Fruit fly (Drosophila melanogaster) whole organism, embryonic: ENCODE results near the gene Grd.

Source experiments
- Atf6 ChIP-seq: fragments of 200-800 bp; sonication (Bioruptor generic); IDR thresholded peaks from 2 replicates; pipeline ENCODE4 v1.3.6; 2022; ENCODE audit warnings: missing biosample characterization, missing genetic modification characterization
- Blimp-1 ChIP-seq: fragments of 200-800 bp; sonication (Bioruptor generic); optimal IDR thresholded peaks from 3 replicates; lab custom pipeline; 2018; ENCODE audit warnings: missing biosample characterization, missing genetic modification characterization, mild to moderate bottlenecking, moderate library complexity, missing genetic modification reagents
- CG10959 ChIP-seq: fragments of 200-800 bp; sonication (Bioruptor generic); IDR thresholded peaks from 2 replicates; pipeline ENCODE4 v1.3.6; 2022; ENCODE audit warnings: missing biosample characterization, missing genetic modification characterization
- CG11695 ChIP-seq: fragments of 200-800 bp; sonication (Bioruptor generic); IDR thresholded peaks from 3 replicates; pipeline ENCODE4 v1.3.6; 2022; ENCODE audit warnings: missing biosample characterization, missing genetic modification characterization
- CG12219 ChIP-seq: fragments of 200-800 bp; sonication (Bioruptor generic); optimal IDR thresholded peaks from 3 replicates; lab custom pipeline; 2018; ENCODE audit warnings: missing biosample characterization, mild to moderate bottlenecking, missing genetic modification characterization
- CG13287 ChIP-seq: fragments of 200-800 bp; sonication (Bioruptor generic); IDR thresholded peaks from 2 replicates; pipeline ENCODE4 v1.3.6; 2022; ENCODE audit warnings: missing biosample characterization, missing genetic modification characterization; ENCODE audit not compliant: partially characterized antibody
- CG13296 ChIP-seq: fragments of 200-800 bp; sonication (Bioruptor generic); optimal IDR thresholded peaks from 3 replicates; lab custom pipeline; 2018; ENCODE audit warnings: missing biosample characterization, mild to moderate bottlenecking, missing genetic modification characterization
- CG1603 ChIP-seq: fragments of 200-800 bp; sonication (Bioruptor generic); optimal IDR thresholded peaks from 2 replicates; lab custom pipeline; 2019; ENCODE audit warnings: missing biosample characterization, mild to moderate bottlenecking, missing genetic modification characterization, moderate library complexity
- CG16813 ChIP-seq: fragments of 200-800 bp; sonication (Bioruptor generic); IDR thresholded peaks from 3 replicates; pipeline ENCODE4 v1.3.6; 2022; ENCODE audit warnings: missing biosample characterization, missing genetic modification characterization; ENCODE audit not compliant: partially characterized antibody
- CG18011 ChIP-seq: fragments of 200-800 bp; sonication (Bioruptor generic); optimal IDR thresholded peaks from 2 replicates; lab custom pipeline; 2017; ENCODE audit warnings: missing biosample characterization, missing genetic modification characterization, mild to moderate bottlenecking, moderate library complexity, missing genotype
- CG2120 ChIP-seq: fragments of 200-800 bp; sonication (Bioruptor generic); optimal IDR thresholded peaks from 3 replicates; lab custom pipeline; 2016; ENCODE audit warnings: missing biosample characterization, missing genetic modification characterization
- CG2202 ChIP-seq: fragments of 200-800 bp; sonication (Bioruptor generic); optimal IDR thresholded peaks from 2 replicates; lab custom pipeline; 2018; ENCODE audit warnings: missing biosample characterization, mild to moderate bottlenecking, missing genetic modification characterization
- CG33557 ChIP-seq: fragments of 200-800 bp; sonication (Bioruptor generic); optimal IDR thresholded peaks from 2 replicates; lab custom pipeline; 2019; ENCODE audit warnings: missing biosample characterization, mild to moderate bottlenecking, missing genetic modification characterization, moderate library complexity
- CG34376 ChIP-seq: fragments of 200-800 bp; sonication (Bioruptor generic); optimal IDR thresholded peaks from 2 replicates; lab custom pipeline; 2018; ENCODE audit warnings: missing biosample characterization, mild to moderate bottlenecking, missing genetic modification characterization
- CG4707 ChIP-seq: fragments of 200-800 bp; sonication (Bioruptor generic); optimal IDR thresholded peaks from 2 replicates; lab custom pipeline; 2018; ENCODE audit warnings: missing biosample characterization, mild to moderate bottlenecking, missing genetic modification characterization, moderate library complexity
- CG4854 ChIP-seq: fragments of 200-800 bp; sonication (Bioruptor generic); optimal IDR thresholded peaks from 2 replicates; lab custom pipeline; 2016; ENCODE audit warnings: missing biosample characterization, missing genetic modification characterization, inconsistent platforms
- CG6254 ChIP-seq: fragments of 200-800 bp; sonication (Bioruptor generic); optimal IDR thresholded peaks from 3 replicates; lab custom pipeline; 2017; ENCODE audit warnings: mild to moderate bottlenecking, missing biosample characterization, missing genetic modification reagents, missing genetic modification characterization
- CG7372 ChIP-seq: fragments of 200-800 bp; sonication (Bioruptor generic); IDR thresholded peaks from 2 replicates; pipeline ENCODE4 v1.3.6; 2022; ENCODE audit warnings: missing biosample characterization, missing genetic modification characterization
- CG7786 ChIP-seq: fragments of 200-800 bp; sonication (Bioruptor generic); optimal IDR thresholded peaks from 2 replicates; lab custom pipeline; 2016; ENCODE audit warnings: missing biosample characterization, missing genetic modification characterization
- CG7963 ChIP-seq: fragments of 200-800 bp; sonication (Bioruptor generic); IDR thresholded peaks from 3 replicates; pipeline ENCODE4 v1.3.6; 2022; ENCODE audit warnings: missing biosample characterization, missing genetic modification characterization; ENCODE audit not compliant: partially characterized antibody
- CG9437 ChIP-seq: fragments of 200-800 bp; sonication (Bioruptor generic); optimal IDR thresholded peaks from 2 replicates; lab custom pipeline; 2018; ENCODE audit warnings: missing biosample characterization, mild to moderate bottlenecking, missing genetic modification characterization
- CG9797 ChIP-seq: fragments of 200-800 bp; sonication (Bioruptor generic); optimal IDR thresholded peaks from 3 replicates; lab custom pipeline; 2018; ENCODE audit warnings: missing biosample characterization, mild to moderate bottlenecking, missing genetic modification characterization
- D ChIP-seq, 2 experiments: fragments of 200-800 bp in 1 of 2; fragments of >200 bp in 1 of 2; sonication (Bioruptor generic) in 1 of 2; optimal IDR thresholded peaks; 2 replicates in 1 of 2; 3 replicates in 1 of 2; lab custom pipeline; 2017; ENCODE audit warnings: mild to moderate bottlenecking in 1 of 2, missing biosample characterization in 1 of 2, missing genetic modification characterization in 1 of 2, missing genetic modification reagents in 1 of 2
- Ets97D ChIP-seq: fragments of 200-800 bp; sonication (Bioruptor generic); optimal IDR thresholded peaks from 3 replicates; lab custom pipeline; 2016; ENCODE audit warnings: missing biosample characterization, missing genetic modification characterization
- H15 ChIP-seq: fragments of 200-800 bp; sonication (Bioruptor generic); IDR thresholded peaks from 3 replicates; pipeline ENCODE4 v1.3.6; 2022; ENCODE audit warnings: missing biosample characterization, missing genetic modification characterization
- HLH3B ChIP-seq: fragments of 200-800 bp; sonication (Bioruptor generic); IDR thresholded peaks from 2 replicates; pipeline ENCODE4 v1.3.6; 2022; ENCODE audit warnings: missing biosample characterization, missing genetic modification characterization
- Hand ChIP-seq: fragments of 200-800 bp; sonication (Bioruptor generic); optimal IDR thresholded peaks from 2 replicates; lab custom pipeline; 2017; ENCODE audit warnings: mild to moderate bottlenecking, missing biosample characterization, missing genetic modification reagents, missing genetic modification characterization
- Scr ChIP-seq: fragments of 200-800 bp; sonication (Bioruptor generic); IDR thresholded peaks from 2 replicates; pipeline ENCODE4 v1.3.6; 2022; ENCODE audit warnings: missing biosample characterization, missing genetic modification characterization; ENCODE audit not compliant: partially characterized antibody
- Six4 ChIP-seq: fragments of 200-800 bp; sonication (Bioruptor generic); optimal IDR thresholded peaks from 2 replicates; lab custom pipeline; 2016; ENCODE audit warnings: missing biosample characterization, missing genetic modification characterization
- YL-1 ChIP-seq: fragments of 200-800 bp; sonication (Bioruptor generic); optimal IDR thresholded peaks from 3 replicates; lab custom pipeline; 2017; ENCODE audit warnings: missing biosample characterization, mild to moderate bottlenecking, missing genetic modification characterization
- ap ChIP-seq: fragments of 200-800 bp; sonication (Bioruptor generic); IDR thresholded peaks from 2 replicates; pipeline ENCODE4 v1.3.6; 2022; ENCODE audit warnings: missing biosample characterization, missing genetic modification characterization
- bbx ChIP-seq: fragments of 200-800 bp; sonication (Bioruptor generic); IDR thresholded peaks from 2 replicates; pipeline ENCODE4 v1.3.6; 2022; ENCODE audit warnings: missing biosample characterization, missing genetic modification characterization; ENCODE audit not compliant: partially characterized antibody
- br ChIP-seq: fragments of >200 bp; optimal IDR thresholded peaks from 2 replicates; lab custom pipeline; 2017
- chn ChIP-seq: fragments of 200-800 bp; sonication (Bioruptor generic); optimal IDR thresholded peaks from 2 replicates; lab custom pipeline; 2016; ENCODE audit warnings: missing biosample characterization, missing genetic modification characterization
- corto ChIP-seq: fragments of 200-800 bp; sonication (Bioruptor generic); optimal IDR thresholded peaks from 2 replicates; lab custom pipeline; 2016; ENCODE audit warnings: missing biosample characterization, mild to moderate bottlenecking, missing genetic modification characterization, moderate library complexity
- crc ChIP-seq: fragments of 200-800 bp; sonication (Bioruptor generic); optimal IDR thresholded peaks from 2 replicates; lab custom pipeline; 2016; ENCODE audit warnings: missing biosample characterization, missing genetic modification characterization
- crp ChIP-seq, 2 experiments: fragments of 200-800 bp; sonication (Bioruptor generic); optimal IDR thresholded peaks; 2 replicates in 1 of 2; 3 replicates in 1 of 2; lab custom pipeline; 2017; ENCODE audit warnings: missing biosample characterization in 2 of 2, missing genetic modification characterization in 2 of 2, mild to moderate bottlenecking in 1 of 2, moderate library complexity in 1 of 2
- danr ChIP-seq: fragments of 200-800 bp; sonication (Bioruptor generic); IDR thresholded peaks from 2 replicates; pipeline ENCODE4 v1.3.6; 2022; ENCODE audit warnings: missing biosample characterization, missing genetic modification characterization
- gsb ChIP-seq: fragments of 200-800 bp; sonication (Bioruptor generic); IDR thresholded peaks from 2 replicates; pipeline ENCODE4 v1.3.6; 2022; ENCODE audit warnings: missing biosample characterization, missing genetic modification characterization
- jigr1 ChIP-seq: fragments of 200-800 bp; sonication (Bioruptor generic); IDR thresholded peaks from 3 replicates; pipeline ENCODE4 v1.3.6; 2022; ENCODE audit warnings: missing biosample characterization, missing genetic modification characterization
- luna ChIP-seq: fragments of 200-800 bp; sonication (Bioruptor generic); optimal IDR thresholded peaks from 2 replicates; lab custom pipeline; 2016; ENCODE audit warnings: missing biosample characterization, missing genetic modification characterization
- oc ChIP-seq: fragments of 200-800 bp; sonication (Bioruptor generic); optimal IDR thresholded peaks from 2 replicates; lab custom pipeline; 2018; ENCODE audit warnings: missing biosample characterization, mild to moderate bottlenecking, missing genetic modification characterization, moderate library complexity
- pan ChIP-seq, 4 experiments: fragments of >200 bp in 3 of 4; fragments of 200-800 bp in 1 of 4; sonication (Bioruptor generic) in 1 of 4; optimal IDR thresholded peaks in 3 of 4; IDR thresholded peaks in 1 of 4; 2 replicates each; pipeline versions ENCODE4 v1.3.6 to Lab custom; 2017 to 2022; ENCODE audit warnings: missing biosample characterization in 2 of 4, missing genetic modification characterization in 2 of 4, mixed read lengths in 1 of 4
- phol ChIP-seq: fragments of 200-800 bp; sonication (Bioruptor generic); optimal IDR thresholded peaks from 3 replicates; lab custom pipeline; 2018; ENCODE audit warnings: missing biosample characterization, mild to moderate bottlenecking, missing genetic modification characterization, moderate library complexity
- shn ChIP-seq: fragments of 200-800 bp; sonication (Bioruptor generic); optimal IDR thresholded peaks from 3 replicates; lab custom pipeline; 2016; ENCODE audit warnings: missing biosample characterization, missing genetic modification characterization
- toy ChIP-seq: fragments of 200-800 bp; sonication (Bioruptor generic); IDR thresholded peaks from 2 replicates; pipeline ENCODE4 v1.3.6; 2022; ENCODE audit warnings: missing biosample characterization, missing genetic modification characterization
- vfl ChIP-seq: fragments of 200-800 bp; sonication (Bioruptor generic); optimal IDR thresholded peaks from 2 replicates; lab custom pipeline; 2016; ENCODE audit warnings: missing biosample characterization, missing genetic modification characterization
- vvl ChIP-seq: fragments of 200-800 bp; sonication (Bioruptor generic); IDR thresholded peaks from 2 replicates; pipeline ENCODE4 v1.3.6; 2022; ENCODE audit warnings: missing biosample characterization, missing genetic modification characterization

Grd gene

dm6 chr3L:17846169-17846981, 23.2 kb downstream of the Grd start, which contains the start of the genes MED19 and CG7430 (continued):
- TF ChIP-seq CG9437 (GFP tag; lab: Kevin White, UChicago) (peak; percentile 20), Blimp-1 (GFP tag; lab: Kevin White, UChicago) (no peak), HLH3B (no peak), pan (optimal IDR thresholded peaks at IDR 0.05; lab: Kevin White, UChicago) (no peak), pan (GFP tag; optimal IDR thresholded peaks at IDR 0.05 in 1 of 2, IDR thresholded peaks at IDR 0.05 in 1 of 2) (no peak), CG2120 (no peak), CG4854 (GFP tag; lab: Kevin White, UChicago) (no peak), danr (GFP tag; lab: Robert Waterston, UW) (no peak), CG11695 (GFP tag; lab: Robert Waterston, UW) (no peak), bbx (GFP tag; lab: Robert Waterston, UW) (peak; percentile 56; the same call in 1 of the 2 replicates), gsb (GFP tag; lab: Robert Waterston, UW) (no peak), br (lab: Kevin White, UChicago) (no peak), CG4707 (no peak), luna (no peak), CG16813 (peak; percentile 49), corto (GFP tag; lab: Kevin White, UChicago) (no peak), Six4 (no peak), CG2202 (tag; lab: Kevin White, UChicago) (no peak), CG18011 (GFP tag; lab: Kevin White, UChicago) (no peak), CG7372 (GFP tag; lab: Robert Waterston, UW) (no peak), H15 (GFP tag; lab: Robert Waterston, UW) (no peak), YL-1 (GFP tag; lab: Kevin White, UChicago) (peak; percentile 90), crp (GFP tag; optimal IDR thresholded peaks at IDR 0.05; lab: Kevin White, UChicago) (peak in 1 of 2 experiments; percentile 34), toy (GFP tag; lab: Robert Waterston, UW) (no peak), Scr (GFP tag; lab: Robert Waterston, UW) (no peak; the same call in 1 of the 2 replicates), shn (no peak), CG13296 (GFP tag; lab: Kevin White, UChicago) (peak; percentile 12), Hand (GFP tag; lab: Kevin White, UChicago) (peak; percentile 28), Atf6 (GFP tag; lab: Robert Waterston, UW) (no peak), phol (peak; percentile 98), oc (tag; lab: Kevin White, UChicago) (no peak), CG1603 (tag; lab: Kevin White, UChicago) (peak; percentile 61), CG12219 (GFP tag; lab: Kevin White, UChicago) (no peak), vvl (peak; percentile 20; the same call in 1 of the 2 replicates), chn (GFP tag; lab: Kevin White, UChicago) (no peak), CG34376 (GFP tag; lab: Kevin White, UChicago) (peak; percentile 50), CG7963 (GFP tag; lab: Robert Waterston, UW) (no peak), ap (GFP tag; lab: Robert Waterston, UW) (no peak), CG7786 (GFP tag; lab: Kevin White, UChicago) (no peak), CG9797 (GFP tag; lab: Kevin White, UChicago) (peak; percentile 88), vfl (GFP tag; lab: Kevin White, UChicago) (no peak), D (optimal IDR thresholded peaks at IDR 0.05; lab: Kevin White, UChicago) (no peak), D (GFP tag; optimal IDR thresholded peaks at IDR 0.05; lab: Kevin White, UChicago) (no peak), CG33557 (GFP tag; lab: Kevin White, UChicago) (peak; percentile 21), CG10959 (GFP tag; lab: Robert Waterston, UW) (no peak), jigr1 (no peak), Ets97D (GFP tag; lab: Kevin White, UChicago) (peak; percentile 72), crc (no peak), CG6254 (GFP tag; lab: Kevin White, UChicago) (no peak), CG13287 (GFP tag; lab: Robert Waterston, UW) (peak; percentile 33)
